Fruit fly (Drosophila melanogaster) whole organism, wandering third instar larva: ENCODE data around the gene CG10587.

Source experiments
- Hr83 ChIP-seq: fragments of 200-300 bp; sonication (Bioruptor generic); optimal IDR thresholded peaks from 2 replicates; lab custom pipeline; 2016; ENCODE audit warnings: missing biosample characterization, mild to moderate bottlenecking, missing genetic modification characterization, moderate library complexity; ENCODE audit not compliant: poor library complexity, severe bottlenecking
- foxo ChIP-seq, 2 experiments: fragments of 200-800 bp; sonication (Bioruptor generic); optimal IDR thresholded peaks; 2 replicates in 1 of 2; 3 replicates in 1 of 2; lab custom pipeline; 2016 to 2017; ENCODE audit warnings: missing biosample characterization in 2 of 2, missing genetic modification characterization in 2 of 2
- h ChIP-seq: fragments of 200-800 bp; sonication (Bioruptor generic); optimal IDR thresholded peaks from 3 replicates; lab custom pipeline; 2016; ENCODE audit warnings: missing biosample characterization, mild to moderate bottlenecking, missing genetic modification characterization
- sage ChIP-seq: fragments of 200-800 bp; sonication (Bioruptor generic); optimal IDR thresholded peaks from 2 replicates; lab custom pipeline; 2016; ENCODE audit warnings: missing biosample characterization, mild to moderate bottlenecking, missing genetic modification characterization

DNA sequence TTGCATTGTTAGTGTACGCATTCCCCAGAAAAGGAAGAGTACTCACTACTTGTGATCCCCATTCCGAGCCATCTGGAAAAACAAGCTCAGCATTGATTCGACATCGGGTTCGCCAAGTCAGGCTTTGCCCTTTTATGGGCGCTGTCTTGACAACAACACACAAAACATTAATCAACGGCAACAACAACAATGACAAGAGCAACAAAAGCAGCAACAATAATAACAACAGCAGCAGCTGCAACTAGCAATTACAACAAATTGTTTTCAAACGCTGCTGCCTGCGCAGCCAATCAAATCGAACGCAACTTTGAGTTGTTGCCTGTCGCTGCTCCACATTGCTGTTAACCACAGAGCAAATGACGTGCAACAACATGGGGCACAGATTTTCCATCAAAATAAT is 20.3 kb downstream of the CG10587 start:
- no peak for TF ChIP-seq Hr83 (GFP tag; lab: Kevin White, UChicago)
- no peak for TF ChIP-seq h (GFP tag; lab: Kevin White, UChicago)
- TF ChIP-seq foxo (GFP tag; optimal IDR thresholded peaks at IDR 0.05; lab: Kevin White, UChicago): no peak
- TF ChIP-seq sage (GFP tag; lab: Kevin White, UChicago): no peak
